Fruit fly (Drosophila melanogaster) whole organism, prepupa: ENCODE data around the gene Pp1-13C.

Experiments used
- Blimp-1 ChIP-seq: fragments of 200-800 bp; sonication (Bioruptor generic); optimal IDR thresholded peaks from 3 replicates; lab custom pipeline; 2017; ENCODE audit warnings: missing biosample characterization, missing genetic modification characterization, mild to moderate bottlenecking, moderate library complexity, missing genetic modification reagents
- CG10631 ChIP-seq: fragments of 200-800 bp; sonication (Bioruptor generic); optimal IDR thresholded peaks from 2 replicates; lab custom pipeline; 2016; ENCODE audit warnings: missing biosample characterization, missing genetic modification characterization
- CG10669 ChIP-seq: fragments of 200-800 bp; sonication (Bioruptor generic); optimal IDR thresholded peaks from 3 replicates; lab custom pipeline; 2018; ENCODE audit warnings: missing biosample characterization, mild to moderate bottlenecking, missing genetic modification characterization, moderate library complexity
- CG11762 ChIP-seq: fragments of 200-800 bp; sonication (Bioruptor generic); optimal IDR thresholded peaks from 3 replicates; lab custom pipeline; 2016; ENCODE audit warnings: missing biosample characterization, missing genetic modification characterization; ENCODE audit not compliant: insufficient read depth
- CG11902 ChIP-seq: fragments of 200-800 bp; sonication (Bioruptor generic); optimal IDR thresholded peaks from 3 replicates; lab custom pipeline; 2016; ENCODE audit warnings: missing biosample characterization, missing genetic modification characterization
- CG15336 ChIP-seq: fragments of 200-800 bp; sonication (Bioruptor generic); IDR thresholded peaks from 2 replicates; pipeline ENCODE4 v1.3.6; 2022; ENCODE audit warnings: missing biosample characterization, missing genetic modification characterization
- CG1621 ChIP-seq: fragments of 200-800 bp; sonication (Bioruptor generic); optimal IDR thresholded peaks from 3 replicates; lab custom pipeline; 2018; ENCODE audit warnings: missing biosample characterization, mild to moderate bottlenecking, missing genetic modification characterization
- CG16779 ChIP-seq: fragments of 200-800 bp; sonication (Bioruptor generic); optimal IDR thresholded peaks from 3 replicates; lab custom pipeline; 2017; ENCODE audit warnings: missing biosample characterization, mild to moderate bottlenecking, missing genetic modification characterization
- CG34406 ChIP-seq: fragments of 200-800 bp; sonication (Bioruptor generic); optimal IDR thresholded peaks from 3 replicates; lab custom pipeline; 2016; ENCODE audit warnings: missing biosample characterization, missing genetic modification characterization
- CG3919 ChIP-seq: fragments of 200-800 bp; sonication (Bioruptor generic); optimal IDR thresholded peaks from 3 replicates; lab custom pipeline; 2016; ENCODE audit warnings: missing biosample characterization, missing genetic modification characterization
- CG6808 ChIP-seq: fragments of 200-800 bp; sonication (Bioruptor generic); optimal IDR thresholded peaks from 3 replicates; lab custom pipeline; 2017; ENCODE audit warnings: missing biosample characterization, missing genetic modification characterization, mild to moderate bottlenecking, moderate library complexity, missing genetic modification reagents
- CG7368 ChIP-seq: fragments of 200-800 bp; sonication (Bioruptor generic); optimal IDR thresholded peaks from 3 replicates; lab custom pipeline; 2016; ENCODE audit warnings: missing biosample characterization, missing genetic modification characterization
- CG8319 ChIP-seq: fragments of 200-800 bp; sonication (Bioruptor generic); optimal IDR thresholded peaks from 3 replicates; lab custom pipeline; 2016; ENCODE audit warnings: missing biosample characterization, missing genetic modification characterization
- CG8632 ChIP-seq: fragments of 200-800 bp; sonication (Bioruptor generic); optimal IDR thresholded peaks from 3 replicates; lab custom pipeline; 2016; ENCODE audit warnings: missing biosample characterization, missing genetic modification characterization
- Eip75B ChIP-seq: fragments of 200-800 bp; sonication (Bioruptor generic); optimal IDR thresholded peaks from 3 replicates; lab custom pipeline; 2016; ENCODE audit warnings: missing biosample characterization, missing genetic modification characterization
- Ets96B ChIP-seq: fragments of 200-800 bp; optimal IDR thresholded peaks from 2 replicates; lab custom pipeline; 2019; ENCODE audit warnings: missing biosample characterization, mild to moderate bottlenecking, missing genetic modification characterization, moderate library complexity
- Gug ChIP-seq: fragments of 200-800 bp; sonication (Bioruptor generic); IDR thresholded peaks from 2 replicates; pipeline ENCODE4 v1.3.6; 2022; ENCODE audit warnings: missing biosample characterization, missing genetic modification characterization
- Hr39 ChIP-seq: fragments of 200-800 bp; sonication (Bioruptor generic); optimal IDR thresholded peaks from 2 replicates; lab custom pipeline; 2016; ENCODE audit warnings: missing biosample characterization, missing genetic modification characterization
- Hr4 ChIP-seq: fragments of 200-800 bp; sonication (Bioruptor generic); optimal IDR thresholded peaks from 3 replicates; lab custom pipeline; 2016; ENCODE audit warnings: missing biosample characterization, missing genetic modification characterization
- Lpt ChIP-seq: fragments of 200-800 bp; sonication (Bioruptor generic); optimal IDR thresholded peaks from 3 replicates; lab custom pipeline; 2016; ENCODE audit warnings: missing biosample characterization, missing genetic modification characterization
- Met ChIP-seq: fragments of 200-800 bp; sonication (Bioruptor generic); optimal IDR thresholded peaks from 3 replicates; lab custom pipeline; 2016; ENCODE audit warnings: missing biosample characterization, missing genetic modification characterization
- Sox14 ChIP-seq: fragments of 200-800 bp; sonication (Bioruptor generic); optimal IDR thresholded peaks from 3 replicates; lab custom pipeline; 2016; ENCODE audit warnings: missing biosample characterization, missing genetic modification characterization
- Sox15 ChIP-seq: fragments of 200-800 bp; sonication (Bioruptor generic); optimal IDR thresholded peaks from 3 replicates; lab custom pipeline; 2016; ENCODE audit warnings: missing biosample characterization, missing genetic modification characterization
- achi ChIP-seq: fragments of 200-800 bp; sonication (Bioruptor generic); optimal IDR thresholded peaks from 3 replicates; lab custom pipeline; 2016; ENCODE audit warnings: missing biosample characterization, missing genetic modification characterization
- acj6 ChIP-seq: fragments of 200-800 bp; sonication (Bioruptor generic); optimal IDR thresholded peaks from 3 replicates; lab custom pipeline; 2016; ENCODE audit warnings: missing biosample characterization, missing genetic modification characterization
- cyc ChIP-seq: fragments of 200-800 bp; sonication (Bioruptor generic); optimal IDR thresholded peaks from 3 replicates; lab custom pipeline; 2016; ENCODE audit warnings: missing biosample characterization, missing genetic modification characterization
- dac ChIP-seq: fragments of 200-800 bp; sonication (Bioruptor generic); optimal IDR thresholded peaks from 2 replicates; lab custom pipeline; 2017; ENCODE audit warnings: missing biosample characterization, mild to moderate bottlenecking, missing genetic modification characterization
- eg ChIP-seq: fragments of 200-800 bp; sonication (Bioruptor generic); IDR thresholded peaks from 3 replicates; pipeline ENCODE4 v1.3.6; 2022; ENCODE audit warnings: missing biosample characterization, missing genetic modification characterization
- fd59A ChIP-seq: fragments of 200-800 bp; sonication (Bioruptor generic); optimal IDR thresholded peaks from 2 replicates; lab custom pipeline; 2017; ENCODE audit warnings: missing biosample characterization, mild to moderate bottlenecking, missing genetic modification characterization, missing genetic modification reagents
- fd85E ChIP-seq: fragments of 200-800 bp; sonication (Bioruptor generic); optimal IDR thresholded peaks from 3 replicates; lab custom pipeline; 2016; ENCODE audit warnings: missing biosample characterization, missing genetic modification characterization
- fkh ChIP-seq: fragments of 200-800 bp; sonication (Bioruptor generic); optimal IDR thresholded peaks from 3 replicates; lab custom pipeline; 2017; ENCODE audit warnings: missing biosample characterization, mild to moderate bottlenecking, missing genetic modification characterization, moderate library complexity
- net ChIP-seq: fragments of 200-800 bp; sonication (Bioruptor generic); optimal IDR thresholded peaks from 3 replicates; lab custom pipeline; 2016; ENCODE audit warnings: missing biosample characterization, missing genetic modification characterization
- pdm3 ChIP-seq: fragments of 200-800 bp; sonication (Bioruptor generic); optimal IDR thresholded peaks from 3 replicates; lab custom pipeline; 2016; ENCODE audit warnings: missing biosample characterization, missing genetic modification characterization
- ss ChIP-seq, 2 experiments: fragments of 200-800 bp; sonication (Bioruptor generic); optimal IDR thresholded peaks; 2 replicates in 1 of 2; 3 replicates in 1 of 2; lab custom pipeline; 2017 to 2018; ENCODE audit warnings: mild to moderate bottlenecking in 2 of 2, missing biosample characterization in 2 of 2, missing genetic modification characterization in 2 of 2, moderate library complexity in 1 of 2
- svp ChIP-seq: fragments of 200-800 bp; sonication (Bioruptor generic); peaks from one replicate; lab custom pipeline; 2016; ENCODE audit warnings: missing biosample characterization, missing genetic modification characterization

Pp1-13C gene

dm6 chrX:15383513-15384373, 22.9 kb upstream of the Pp1-13C start (continued):
- TF ChIP-seq CG11762 (GFP tag; lab: Kevin White, UChicago) (no peak), CG15336 (GFP tag; lab: Robert Waterston, UW) (no peak), CG8319 (no peak), acj6 (GFP tag; lab: Kevin White, UChicago) (peak; percentile 46), Sox14 (GFP tag; lab: Kevin White, UChicago) (no peak), cyc (no peak), ss (GFP tag; optimal IDR thresholded peaks at IDR 0.05; lab: Kevin White, UChicago) (no peak), CG6808 (GFP tag; lab: Kevin White, UChicago) (no peak), pdm3 (GFP tag; lab: Kevin White, UChicago) (peak; percentile 12), Hr4 (GFP tag; lab: Kevin White, UChicago) (peak; percentile 38), fd85E (GFP tag; lab: Kevin White, UChicago) (no peak), Ets96B (peak; percentile 24), Hr39 (GFP tag; lab: Kevin White, UChicago) (no peak), CG10669 (peak; percentile 7), eg (GFP tag; lab: Robert Waterston, UW) (no peak)

DNA sequence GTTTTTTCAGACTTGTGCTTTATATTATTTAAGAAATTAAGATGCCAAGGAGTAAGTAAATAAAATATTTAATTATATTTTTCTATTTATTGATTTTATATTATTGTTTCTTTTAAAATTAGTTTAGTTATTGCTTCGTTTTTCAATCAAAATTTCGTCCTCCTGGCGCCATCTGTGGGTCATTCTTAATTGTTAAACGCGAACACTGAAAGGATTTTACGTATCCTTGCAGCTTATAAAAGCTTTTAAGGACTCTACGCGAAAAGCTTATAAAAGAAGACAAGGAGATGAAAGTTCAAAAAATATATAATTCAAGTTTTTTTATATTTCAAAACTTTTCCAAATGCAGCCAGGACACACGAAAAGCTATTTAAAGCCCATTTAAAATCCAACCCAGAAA, 19.3 kb upstream of the Pp1-13C start:
- TF ChIP-seq CG15336 (GFP tag; lab: Robert Waterston, UW) (no peak), CG16779 (tag; lab: Kevin White, UChicago) (no peak), CG8632 (no peak), CG1621 (no peak), achi (GFP tag; lab: Kevin White, UChicago) (no peak), CG34406 (GFP tag; lab: Kevin White, UChicago) (no peak), Met (GFP tag; lab: Kevin White, UChicago) (no peak), Blimp-1 (GFP tag; lab: Kevin White, UChicago) (no peak), Eip75B (GFP tag; lab: Kevin White, UChicago) (no peak)

- no peak for TF ChIP-seq pdm3 (GFP tag; lab: Kevin White, UChicago)
- TF ChIP-seq CG10669, result no peak
- TF ChIP-seq Sox15 (GFP tag; lab: Kevin White, UChicago), result no peak
- no peak for TF ChIP-seq eg (GFP tag; lab: Robert Waterston, UW)
- TF ChIP-seq CG7368, result no peak
- TF ChIP-seq dac (GFP tag; lab: Kevin White, UChicago), result no peak
- TF ChIP-seq fkh (GFP tag; lab: Kevin White, UChicago), result no peak
- TF ChIP-seq CG11902 (GFP tag; lab: Kevin White, UChicago), result no peak
- TF ChIP-seq fd59A (GFP tag; lab: Kevin White, UChicago), result no peak
- no peak for TF ChIP-seq CG6808 (GFP tag; lab: Kevin White, UChicago)
- TF ChIP-seq Hr39 (GFP tag; lab: Kevin White, UChicago), result no peak
- no peak for TF ChIP-seq Hr4 (GFP tag; lab: Kevin White, UChicago)
- no peak for TF ChIP-seq svp (GFP tag; lab: Kevin White, UChicago)
- TF ChIP-seq net (GFP tag; lab: Kevin White, UChicago), result no peak
- no peak for TF ChIP-seq CG3919 (GFP tag; lab: Kevin White, UChicago)
- no peak for TF ChIP-seq Lpt (GFP tag; lab: Kevin White, UChicago)
- no peak for TF ChIP-seq Gug (GFP tag; lab: Robert Waterston, UW)
Measured at dm6 chrX:15379014-15379491, 18.2 kb upstream of the Pp1-13C start, which contains the start of gene acj6. Gene acj6 (minus strand): TSS chrX:15379064.

DNA sequence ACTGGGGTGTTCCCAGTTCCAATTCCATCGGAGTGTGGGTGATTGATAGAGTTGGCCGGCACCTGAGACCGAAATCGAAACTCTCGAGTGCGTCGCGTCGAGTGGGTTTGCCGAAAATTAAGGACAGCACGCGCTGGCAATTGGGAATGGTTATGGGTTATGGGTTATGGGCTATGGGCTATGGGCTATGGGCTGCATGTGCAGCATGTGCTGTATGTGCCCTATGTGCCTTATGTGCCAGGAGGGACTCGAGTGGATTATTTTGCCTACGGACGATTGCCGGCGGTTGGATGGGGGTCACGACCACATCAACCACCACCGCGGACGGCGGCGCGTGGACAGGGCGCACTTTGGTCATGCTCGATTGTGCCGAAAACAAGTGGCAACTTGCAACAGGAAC, 9.2 kb upstream of the Pp1-13C start:
- TF ChIP-seq cyc (no peak), fd59A (GFP tag; lab: Kevin White, UChicago) (no peak), Lpt (GFP tag; lab: Kevin White, UChicago) (no peak), acj6 (GFP tag; lab: Kevin White, UChicago) (no peak), CG16779 (tag; lab: Kevin White, UChicago) (no peak), CG11762 (GFP tag; lab: Kevin White, UChicago) (no peak), CG10631 (no peak), CG7368 (no peak), CG3919 (GFP tag; lab: Kevin White, UChicago) (no peak), Ets96B (no peak)
